Fruit fly (Drosophila melanogaster) whole organism, wandering third instar larva: Measurements from ENCODE around the gene CG5107.
A peak's percentile ranks its signal among the peaks of the same experiment; 100 is the strongest.

Experiments used
- Abd-B ChIP-seq: fragments of >200 bp; optimal IDR thresholded peaks from 2 replicates; lab custom pipeline; 2017; ENCODE audit warnings: missing biosample characterization, missing genetic modification characterization
- CG32264 ChIP-seq: fragments of 200-800 bp; sonication (Bioruptor generic); optimal IDR thresholded peaks from 2 replicates; lab custom pipeline; 2016; ENCODE audit warnings: missing biosample characterization, missing genetic modification characterization
- CG9705 ChIP-seq: fragments of 200-800 bp; sonication (Bioruptor generic); optimal IDR thresholded peaks from 2 replicates; lab custom pipeline; 2018; ENCODE audit warnings: missing biosample characterization, mild to moderate bottlenecking, missing genetic modification characterization
- CrebA ChIP-seq: fragments of 200-800 bp; sonication (Bioruptor generic); optimal IDR thresholded peaks from 2 replicates; lab custom pipeline; 2016; ENCODE audit warnings: missing biosample characterization, mild to moderate bottlenecking, missing genetic modification characterization, borderline replicate concordance
- Dfd ChIP-seq: fragments of >200 bp; optimal IDR thresholded peaks from 2 replicates; lab custom pipeline; 2017; ENCODE audit warnings: missing biosample characterization, missing genetic modification characterization
- Dif ChIP-seq: fragments of 200-275, 200-300 bp; sonication (Bioruptor generic); optimal IDR thresholded peaks from 2 replicates; lab custom pipeline; 2018; ENCODE audit warnings: missing biosample characterization, missing genetic modification characterization; ENCODE audit not compliant: partially characterized antibody
- GATAd ChIP-seq: sonication (Bioruptor generic); optimal IDR thresholded peaks from 2 replicates; lab custom pipeline; 2016; ENCODE audit warnings: missing biosample characterization, missing genetic modification characterization
- HLH106 ChIP-seq: fragments of 200-800 bp; optimal IDR thresholded peaks from 3 replicates; lab custom pipeline; 2019; ENCODE audit warnings: missing biosample characterization, mild to moderate bottlenecking, missing genetic modification characterization, moderate library complexity
- Hr78 ChIP-seq: fragments of >200 bp; optimal IDR thresholded peaks from 2 replicates; lab custom pipeline; 2017; ENCODE audit warnings: missing biosample characterization, missing genetic modification characterization
- Hr83 ChIP-seq: fragments of 200-300 bp; sonication (Bioruptor generic); optimal IDR thresholded peaks from 2 replicates; lab custom pipeline; 2016; ENCODE audit warnings: missing biosample characterization, mild to moderate bottlenecking, missing genetic modification characterization, moderate library complexity; ENCODE audit not compliant: poor library complexity, severe bottlenecking
- Jra ChIP-seq: sonication (Bioruptor generic); optimal IDR thresholded peaks from 2 replicates; lab custom pipeline; 2016; ENCODE audit warnings: missing biosample characterization, missing genetic modification characterization
- Mio ChIP-seq: sonication (Bioruptor generic); optimal IDR thresholded peaks from 2 replicates; lab custom pipeline; 2016; ENCODE audit warnings: missing biosample characterization, missing genetic modification characterization
- Myc ChIP-seq: fragments of >200 bp; optimal IDR thresholded peaks from 2 replicates; lab custom pipeline; 2017
- N ChIP-seq: fragments of >200 bp; optimal IDR thresholded peaks from 2 replicates; lab custom pipeline; 2018; ENCODE audit warnings: missing biosample characterization, missing external identifiers, missing genetic modification characterization
- OdsH ChIP-seq: fragments of 200-800 bp; sonication (Bioruptor generic); optimal IDR thresholded peaks from 2 replicates; lab custom pipeline; 2016; ENCODE audit warnings: missing biosample characterization, mild to moderate bottlenecking, missing genetic modification characterization
- Rel ChIP-seq, 2 experiments: fragments of 200-800 bp; sonication (Bioruptor generic) in 1 of 2; optimal IDR thresholded peaks; 2 replicates in 1 of 2; 3 replicates in 1 of 2; lab custom pipeline; 2016 to 2019; ENCODE audit warnings: mild to moderate bottlenecking in 2 of 2, missing biosample characterization in 2 of 2, missing genetic modification characterization in 2 of 2, moderate library complexity in 1 of 2
- Sp1 ChIP-seq: fragments of 200-800 bp; sonication (Bioruptor generic); optimal IDR thresholded peaks from 3 replicates; lab custom pipeline; 2019; ENCODE audit warnings: missing biosample characterization, mild to moderate bottlenecking, missing genetic modification characterization, moderate library complexity
- Vsx2 ChIP-seq: fragments of 200-300, 225-300 bp; sonication (Bioruptor generic); optimal IDR thresholded peaks from 2 replicates; lab custom pipeline; 2018; ENCODE audit warnings: missing biosample characterization, missing genetic modification characterization; ENCODE audit not compliant: partially characterized antibody
- br ChIP-seq: fragments of 200-800 bp; sonication (Bioruptor generic); optimal IDR thresholded peaks from 2 replicates; lab custom pipeline; 2016; ENCODE audit warnings: missing biosample characterization, missing genetic modification characterization
- brk ChIP-seq: fragments of 200-800 bp; sonication (Bioruptor generic); optimal IDR thresholded peaks from 2 replicates; lab custom pipeline; 2016; ENCODE audit warnings: missing biosample characterization, mild to moderate bottlenecking, missing genetic modification characterization
- dl ChIP-seq, 2 experiments: fragments of 175-275, 200-275 bp in 1 of 2; fragments of 200-275 bp in 1 of 2; sonication (Bioruptor generic); optimal IDR thresholded peaks; lab custom pipeline; 2018; ENCODE audit warnings: mild to moderate bottlenecking in 2 of 2, missing biosample characterization in 2 of 2, missing genetic modification characterization in 2 of 2, moderate library complexity in 2 of 2; ENCODE audit not compliant: partially characterized antibody in 2 of 2, insufficient read depth in 1 of 2
- dmrt93B ChIP-seq: fragments of 200-800 bp; sonication (Bioruptor generic); optimal IDR thresholded peaks from 2 replicates; lab custom pipeline; 2018; ENCODE audit warnings: missing biosample characterization, mild to moderate bottlenecking, missing genetic modification characterization
- dsf ChIP-seq: sonication (Bioruptor generic); optimal IDR thresholded peaks from 2 replicates; lab custom pipeline; 2016; ENCODE audit warnings: missing biosample characterization, missing genetic modification characterization, borderline replicate concordance
- ey ChIP-seq: fragments of 200-800 bp; sonication (Bioruptor generic); optimal IDR thresholded peaks from 2 replicates; lab custom pipeline; 2016; ENCODE audit warnings: missing biosample characterization, missing genetic modification characterization
- foxo ChIP-seq, 2 experiments: fragments of 200-800 bp; sonication (Bioruptor generic); optimal IDR thresholded peaks; 2 replicates in 1 of 2; 3 replicates in 1 of 2; lab custom pipeline; 2016 to 2017; ENCODE audit warnings: missing biosample characterization in 2 of 2, missing genetic modification characterization in 2 of 2
- fru ChIP-seq: fragments of 200-800 bp; sonication (Bioruptor generic); optimal IDR thresholded peaks from 3 replicates; lab custom pipeline; 2016; ENCODE audit warnings: missing biosample characterization, mild to moderate bottlenecking, missing genetic modification characterization
- h ChIP-seq: fragments of 200-800 bp; sonication (Bioruptor generic); optimal IDR thresholded peaks from 3 replicates; lab custom pipeline; 2016; ENCODE audit warnings: missing biosample characterization, mild to moderate bottlenecking, missing genetic modification characterization
- jim ChIP-seq: fragments of 175-275, 200-325 bp; sonication (Bioruptor generic); optimal IDR thresholded peaks from 2 replicates; lab custom pipeline; 2016; ENCODE audit warnings: missing biosample characterization, mild to moderate bottlenecking, missing genetic modification characterization
- lola ChIP-seq: fragments of >200 bp; optimal IDR thresholded peaks from 2 replicates; lab custom pipeline; 2017; ENCODE audit warnings: missing biosample characterization, missing genetic modification characterization
- psq ChIP-seq: fragments of 200-800 bp; sonication (Bioruptor generic); optimal IDR thresholded peaks from 3 replicates; lab custom pipeline; 2017; ENCODE audit warnings: missing biosample characterization, mild to moderate bottlenecking, missing genetic modification characterization, moderate library complexity
- rgr ChIP-seq: fragments of 200-800 bp; sonication (Bioruptor generic); optimal IDR thresholded peaks from 3 replicates; lab custom pipeline; 2016; ENCODE audit warnings: missing biosample characterization, mild to moderate bottlenecking, missing genetic modification characterization
- sage ChIP-seq: fragments of 200-800 bp; sonication (Bioruptor generic); optimal IDR thresholded peaks from 2 replicates; lab custom pipeline; 2016; ENCODE audit warnings: missing biosample characterization, mild to moderate bottlenecking, missing genetic modification characterization
- sv ChIP-seq: fragments of 200-800 bp; sonication (Bioruptor generic); optimal IDR thresholded peaks from 3 replicates; lab custom pipeline; 2016; ENCODE audit warnings: missing biosample characterization, missing genetic modification characterization
- tai ChIP-seq: sonication (Bioruptor generic); optimal IDR thresholded peaks from 2 replicates; lab custom pipeline; 2016; ENCODE audit warnings: missing biosample characterization, missing genetic modification characterization
- usp ChIP-seq: fragments of >200 bp; optimal IDR thresholded peaks from 2 replicates; lab custom pipeline; 2017; ENCODE audit warnings: missing biosample characterization, missing genetic modification characterization
- woc ChIP-seq: sonication (Bioruptor generic); optimal IDR thresholded peaks from 2 replicates; lab custom pipeline; 2016; ENCODE audit warnings: missing biosample characterization, mild to moderate bottlenecking, missing genetic modification characterization

CG5107 gene

dm6 chr3R:25539132-25539531 is 34.1 kb downstream of the CG5107 start:
- TF ChIP-seq h = no peak
- TF ChIP-seq GATAd (GFP tag; lab: Kevin White, UChicago) = no peak
- no peak for TF ChIP-seq dmrt93B (GFP tag; lab: Kevin White, UChicago)
- TF ChIP-seq usp (GFP tag; lab: Kevin White, UChicago) = no peak
- no peak for TF ChIP-seq Jra
- TF ChIP-seq psq (GFP tag; lab: Kevin White, UChicago) = no peak
- no peak for TF ChIP-seq Mio

dm6 chr3R:25543565-25544317 is 38.8 kb downstream of the CG5107 start:
- TF ChIP-seq brk (GFP tag; lab: Kevin White, UChicago) (no peak), GATAd (GFP tag; lab: Kevin White, UChicago) (no peak), CG9705 (GFP tag; lab: Kevin White, UChicago) (no peak), sage (GFP tag; lab: Kevin White, UChicago) (no peak), Vsx2 (GFP tag; lab: Kevin White, UChicago) (no peak), dl (GFP tag; optimal IDR thresholded peaks at IDR 0.05; lab: Kevin White, UChicago; ENCODE audit: insufficient read depth in 1 of 2, partially characterized antibody in 2 of 2) (no peak), jim (GFP tag; lab: Kevin White, UChicago) (no peak), dsf (GFP tag; lab: Kevin White, UChicago) (no peak)

dm6 chr3R:25549740-25550139 is 44.7 kb downstream of the CG5107 start:
- TF ChIP-seq CG32264 (GFP tag; lab: Kevin White, UChicago) = no peak
- TF ChIP-seq Rel (GFP tag; optimal IDR thresholded peaks at IDR 0.05; lab: Kevin White, UChicago) = no peak
- TF ChIP-seq Rel (tag; optimal IDR thresholded peaks at IDR 0.05; lab: Kevin White, UChicago) = no peak
- no peak for TF ChIP-seq CrebA (GFP tag; lab: Kevin White, UChicago)
- no peak for TF ChIP-seq sage (GFP tag; lab: Kevin White, UChicago)
- TF ChIP-seq Myc (lab: Kevin White, UChicago) = no peak
- TF ChIP-seq Hr83 = no peak
- no peak for TF ChIP-seq woc (GFP tag; lab: Kevin White, UChicago)
- TF ChIP-seq Abd-B (GFP tag; lab: Kevin White, UChicago) = no peak
- TF ChIP-seq HLH106 = no peak
- TF ChIP-seq tai (GFP tag; lab: Kevin White, UChicago) = no peak

dm6 chr3R:25550428-25550827 is 45.4 kb downstream of the CG5107 start:
- TF ChIP-seq dl (GFP tag; optimal IDR thresholded peaks at IDR 0.05; lab: Kevin White, UChicago; ENCODE audit: insufficient read depth in 1 of 2, partially characterized antibody in 2 of 2) = no peak
- no peak for TF ChIP-seq CrebA (GFP tag; lab: Kevin White, UChicago)
- no peak for TF ChIP-seq dmrt93B (GFP tag; lab: Kevin White, UChicago)
- no peak for TF ChIP-seq Dfd
- TF ChIP-seq dsf (GFP tag; lab: Kevin White, UChicago) = no peak
- TF ChIP-seq N (GFP tag; lab: Kevin White, UChicago) = no peak

dm6 chr3R:25552181-25552580 is 47.2 kb downstream of the CG5107 start:
- TF ChIP-seq rgr = peak; percentile 17
- TF ChIP-seq Mio = no peak
- TF ChIP-seq sv (GFP tag; lab: Kevin White, UChicago) = no peak
- TF ChIP-seq OdsH (GFP tag; lab: Kevin White, UChicago) = peak; percentile 29
- TF ChIP-seq Jra = no peak
- TF ChIP-seq CG9705 (GFP tag; lab: Kevin White, UChicago) = no peak
- TF ChIP-seq N (GFP tag; lab: Kevin White, UChicago) = no peak
- no peak for TF ChIP-seq Myc (lab: Kevin White, UChicago)
- TF ChIP-seq ey = no peak
- TF ChIP-seq Hr78 (GFP tag; lab: Kevin White, UChicago) = no peak
- TF ChIP-seq Sp1 = no peak
- TF ChIP-seq Dfd = no peak
- TF ChIP-seq sage (GFP tag; lab: Kevin White, UChicago) = no peak
- no peak for TF ChIP-seq GATAd (GFP tag; lab: Kevin White, UChicago)
- no peak for TF ChIP-seq tai (GFP tag; lab: Kevin White, UChicago)
- TF ChIP-seq foxo (GFP tag; optimal IDR thresholded peaks at IDR 0.05; lab: Kevin White, UChicago) = no peak
- TF ChIP-seq lola (GFP tag; lab: Kevin White, UChicago) = no peak
- no peak for TF ChIP-seq dsf (GFP tag; lab: Kevin White, UChicago)
- no peak for TF ChIP-seq jim (GFP tag; lab: Kevin White, UChicago)
- no peak for TF ChIP-seq dmrt93B (GFP tag; lab: Kevin White, UChicago)
- TF ChIP-seq CrebA (GFP tag; lab: Kevin White, UChicago) = no peak
- TF ChIP-seq dl (GFP tag; optimal IDR thresholded peaks at IDR 0.05; lab: Kevin White, UChicago; ENCODE audit: insufficient read depth in 1 of 2, partially characterized antibody in 2 of 2) = no peak
- TF ChIP-seq Vsx2 (GFP tag; lab: Kevin White, UChicago) = no peak
- no peak for TF ChIP-seq fru (GFP tag; lab: Kevin White, UChicago)
- TF ChIP-seq CG32264 (GFP tag; lab: Kevin White, UChicago) = no peak
- no peak for TF ChIP-seq Dif
- TF ChIP-seq usp (GFP tag; lab: Kevin White, UChicago) = no peak
- no peak for TF ChIP-seq Rel (GFP tag; optimal IDR thresholded peaks at IDR 0.05; lab: Kevin White, UChicago)
- TF ChIP-seq Rel (tag; optimal IDR thresholded peaks at IDR 0.05; lab: Kevin White, UChicago) = no peak
- peak; percentile 28 for TF ChIP-seq psq (GFP tag; lab: Kevin White, UChicago)
- TF ChIP-seq woc (GFP tag; lab: Kevin White, UChicago) = no peak
- no peak for TF ChIP-seq br (GFP tag; lab: Kevin White, UChicago)
